Worm (Caenorhabditis elegans) whole organism, late embryonic: ENCODE results near the gene F58B4.7.

ENCODE experiments used
- ama-1 ChIP-seq: fragments of 150-350 bp; optimal IDR thresholded peaks from 2 replicates; lab custom pipeline; 2014
- ceh-31 ChIP-seq: sonication (generic microtip); optimal IDR thresholded peaks from 2 replicates; lab custom pipeline; 2016; ENCODE audit warnings: missing genetic modification characterization, missing compliant biosample characterization
- ceh-48 ChIP-seq: sonication (generic microtip); optimal IDR thresholded peaks from 2 replicates; lab custom pipeline; 2016; ENCODE audit warnings: missing genetic modification characterization, inconsistent platforms, missing compliant biosample characterization
- dmd-4 ChIP-seq: sonication (generic microtip); optimal IDR thresholded peaks from 2 replicates; lab custom pipeline; 2016; ENCODE audit warnings: borderline replicate concordance, missing genetic modification characterization, missing compliant biosample characterization
- dve-1 ChIP-seq: sonication (generic microtip); optimal IDR thresholded peaks from 2 replicates; lab custom pipeline; 2017; ENCODE audit warnings: antibody characterized with exemption, mild to moderate bottlenecking, missing genetic modification characterization, missing compliant biosample characterization
- fax-1 ChIP-seq: sonication (generic microtip); optimal IDR thresholded peaks from 2 replicates; lab custom pipeline; 2016; ENCODE audit warnings: missing genotype, missing genetic modification characterization, missing compliant biosample characterization
- nhr-232 ChIP-seq: sonication (generic microtip); optimal IDR thresholded peaks from 2 replicates; lab custom pipeline; 2016; ENCODE audit warnings: missing genetic modification characterization, missing compliant biosample characterization
- pha-4 ChIP-seq: fragments of 150-350 bp; optimal IDR thresholded peaks from 2 replicates; lab custom pipeline; 2018; ENCODE audit warnings: missing biosample characterization, missing genetic modification reagents, missing genetic modification characterization
- unc-86 ChIP-seq: sonication (generic microtip); optimal IDR thresholded peaks from 2 replicates; lab custom pipeline; 2016; ENCODE audit warnings: missing genetic modification characterization, missing compliant biosample characterization
- zip-5 ChIP-seq: sonication (generic microtip); optimal IDR thresholded peaks from 2 replicates; lab custom pipeline; 2016; ENCODE audit warnings: missing genetic modification characterization, missing compliant biosample characterization

- TF ChIP-seq ama-1 = no peak
- no peak for TF ChIP-seq nhr-232 (tag; lab: Kevin White, UChicago)
- TF ChIP-seq fax-1 (tag; lab: Kevin White, UChicago) = no peak
- no peak for TF ChIP-seq ceh-31 (tag; lab: Kevin White, UChicago)
- TF ChIP-seq pha-4 = no peak
- TF ChIP-seq dve-1 (tag; lab: Kevin White, UChicago) = no peak
- TF ChIP-seq dmd-4 = no peak
- no peak for TF ChIP-seq ceh-48 (tag; lab: Kevin White, UChicago)
- TF ChIP-seq zip-5 = no peak
- TF ChIP-seq unc-86 (tag; lab: Kevin White, UChicago) = no peak
These were observed 29.5 kb downstream of the F58B4.7 start, which contains the start of gene F32D8.4 for ce11 chrV:10893510-10894128.
